Worm (Caenorhabditis elegans) whole organism, L3 larva: ENCODE measurements around the gene lin-31.

Experiments
- R02D3.7 ChIP-seq: fragments of 150-350 bp; optimal IDR thresholded peaks from 2 replicates; lab custom pipeline; 2014; ENCODE audit warnings: missing biosample characterization, missing genetic modification characterization
- elt-1 ChIP-seq: fragments of 150-350 bp; optimal IDR thresholded peaks from 2 replicates; lab custom pipeline; 2014; ENCODE audit warnings: missing biosample characterization, missing genetic modification characterization
- elt-2 ChIP-seq: sonication (generic microtip); optimal IDR thresholded peaks from 2 replicates; lab custom pipeline; 2016; ENCODE audit warnings: missing genetic modification reagents, mild to moderate bottlenecking, missing genetic modification characterization, missing compliant biosample characterization
- elt-3 ChIP-seq, 3 experiments: fragments of 150-350 bp in 1 of 3; sonication (generic microtip) in 2 of 3; optimal IDR thresholded peaks; 2 replicates in 2 of 3; 4 replicates in 1 of 3; lab custom pipeline; 2014 to 2017; ENCODE audit warnings: missing biosample characterization in 3 of 3, missing genetic modification characterization in 3 of 3
- eor-1 ChIP-seq, 2 experiments: fragments of 150-350 bp; optimal IDR thresholded peaks; 2 replicates each; lab custom pipeline; 2014 to 2018; ENCODE audit warnings: missing biosample characterization in 2 of 2, missing genetic modification characterization in 2 of 2
- fos-1 ChIP-seq: fragments of 150-350 bp; optimal IDR thresholded peaks from 2 replicates; lab custom pipeline; 2014; ENCODE audit warnings: missing biosample characterization, missing genetic modification characterization
- nhr-11 ChIP-seq: fragments of 150-350 bp; optimal IDR thresholded peaks from 2 replicates; lab custom pipeline; 2014; ENCODE audit warnings: missing biosample characterization, missing genetic modification characterization
- nhr-77 ChIP-seq: fragments of 150-350 bp; optimal IDR thresholded peaks from 2 replicates; lab custom pipeline; 2014; ENCODE audit warnings: missing biosample characterization, missing genetic modification characterization
- pqm-1 ChIP-seq: fragments of 150-350 bp; optimal IDR thresholded peaks from 2 replicates; lab custom pipeline; 2017; ENCODE audit warnings: missing biosample characterization, missing genetic modification characterization, inconsistent platforms
- skn-1 ChIP-seq: fragments of 150-350 bp; optimal IDR thresholded peaks from 2 replicates; lab custom pipeline; 2014; ENCODE audit warnings: missing biosample characterization, missing genetic modification characterization
- snpc-4 ChIP-seq: fragments of 150-350 bp; optimal IDR thresholded peaks from 2 replicates; lab custom pipeline; 2014; ENCODE audit warnings: missing biosample characterization, missing genetic modification characterization
- unc-62 ChIP-seq: fragments of 150-350 bp; sonication (generic microtip); optimal IDR thresholded peaks from 4 replicates; lab custom pipeline; 2014; ENCODE audit warnings: missing biosample characterization, missing genetic modification reagents, missing genetic modification characterization
- ztf-11 ChIP-seq: fragments of 150-350 bp; optimal IDR thresholded peaks from 2 replicates; lab custom pipeline; 2014; ENCODE audit warnings: missing biosample characterization, missing genetic modification characterization

ce11 chrII:3978198-3978597 lies 4.2 kb upstream of the lin-31 start:
- TF ChIP-seq skn-1 = no peak
- no peak for TF ChIP-seq pqm-1 (tag; lab: Kevin White, UChicago)
- no peak for TF ChIP-seq unc-62 (GFP tag; lab: Kevin White, UChicago)
- TF ChIP-seq elt-2 (tag; lab: Kevin White, UChicago) = no peak
- no peak for TF ChIP-seq elt-3 (tag; optimal IDR thresholded peaks at IDR 0.05; lab: Kevin White, UChicago)
- TF ChIP-seq nhr-77 (tag; lab: Kevin White, UChicago) = no peak
- no peak for TF ChIP-seq fos-1 (tag; lab: Kevin White, UChicago)
- TF ChIP-seq nhr-11 (tag; lab: Kevin White, UChicago) = no peak
- TF ChIP-seq eor-1 (tag; optimal IDR thresholded peaks at IDR 0.05; lab: Kevin White, UChicago) = no peak
- TF ChIP-seq snpc-4 (tag; lab: Kevin White, UChicago) = no peak
- no peak for TF ChIP-seq elt-1 (tag; lab: Kevin White, UChicago)
- TF ChIP-seq ztf-11 (tag; lab: Kevin White, UChicago) = no peak
- no peak for TF ChIP-seq R02D3.7 (tag; lab: Kevin White, UChicago)
